Fruit fly (Drosophila melanogaster) whole organism, embryonic: ENCODE data around the gene dunk.

ENCODE experiments used
- Adf1 ChIP-seq: fragments of 200-800 bp; sonication (Bioruptor generic); IDR thresholded peaks from 2 replicates; pipeline ENCODE4 v1.3.6; 2022; ENCODE audit warnings: missing biosample characterization, missing genetic modification characterization
- CG10959 ChIP-seq: fragments of 200-800 bp; sonication (Bioruptor generic); IDR thresholded peaks from 2 replicates; pipeline ENCODE4 v1.3.6; 2022; ENCODE audit warnings: missing biosample characterization, missing genetic modification characterization
- CG13123 ChIP-seq: fragments of 200-800 bp; sonication (Bioruptor generic); optimal IDR thresholded peaks from 2 replicates; lab custom pipeline; 2016; ENCODE audit warnings: missing biosample characterization, missing genetic modification characterization
- CG13296 ChIP-seq: fragments of 200-800 bp; sonication (Bioruptor generic); optimal IDR thresholded peaks from 3 replicates; lab custom pipeline; 2018; ENCODE audit warnings: missing biosample characterization, mild to moderate bottlenecking, missing genetic modification characterization
- CG14050 ChIP-seq: fragments of 200-800 bp; sonication (Bioruptor generic); IDR thresholded peaks from 3 replicates; pipeline ENCODE4 v1.3.6; 2022; ENCODE audit warnings: missing biosample characterization, missing genetic modification characterization
- CG17328 ChIP-seq: fragments of 200-800 bp; sonication (Bioruptor generic); IDR thresholded peaks from 2 replicates; pipeline ENCODE4 v1.3.6; 2022; ENCODE audit warnings: missing biosample characterization, missing genetic modification characterization
- CG2116 ChIP-seq: fragments of 200-800 bp; sonication (Bioruptor generic); optimal IDR thresholded peaks from 3 replicates; lab custom pipeline; 2018; ENCODE audit warnings: missing biosample characterization, mild to moderate bottlenecking, missing genetic modification characterization
- CG3163 ChIP-seq: fragments of 200-800 bp; sonication (Bioruptor generic); optimal IDR thresholded peaks from 3 replicates; lab custom pipeline; 2016; ENCODE audit warnings: missing biosample characterization, missing genetic modification characterization
- CG3838 ChIP-seq: fragments of 200-800 bp; sonication (Bioruptor generic); optimal IDR thresholded peaks from 3 replicates; lab custom pipeline; 2016; ENCODE audit warnings: missing biosample characterization, missing genetic modification characterization
- CG6765 ChIP-seq: fragments of 200-800 bp; sonication (Bioruptor generic); optimal IDR thresholded peaks from 3 replicates; lab custom pipeline; 2017; ENCODE audit warnings: missing biosample characterization, mild to moderate bottlenecking, missing genetic modification characterization
- CG6791 ChIP-seq: fragments of 200-800 bp; sonication (Bioruptor generic); IDR thresholded peaks from 3 replicates; pipeline ENCODE4 v1.3.6; 2022; ENCODE audit warnings: missing biosample characterization, missing genetic modification characterization; ENCODE audit not compliant: partially characterized antibody
- CG7271 ChIP-seq: fragments of 200-800 bp; sonication (Bioruptor generic); optimal IDR thresholded peaks from 2 replicates; lab custom pipeline; 2018; ENCODE audit warnings: missing biosample characterization, mild to moderate bottlenecking, missing genetic modification characterization, moderate library complexity
- CG7357 ChIP-seq: fragments of 200-800 bp; sonication (Bioruptor generic); IDR thresholded peaks from 3 replicates; pipeline ENCODE4 v1.3.6; 2022; ENCODE audit warnings: missing biosample characterization, missing genetic modification characterization
- CG7745 ChIP-seq: fragments of 200-800 bp; sonication (Bioruptor generic); optimal IDR thresholded peaks from 2 replicates; lab custom pipeline; 2018; ENCODE audit warnings: missing biosample characterization, mild to moderate bottlenecking, missing genetic modification characterization, moderate library complexity
- Dll ChIP-seq: fragments of 200-800 bp; sonication (Bioruptor generic); IDR thresholded peaks from 4 replicates; pipeline ENCODE4 v1.3.6; 2022; ENCODE audit warnings: missing biosample characterization, missing genetic modification characterization; ENCODE audit not compliant: partially characterized antibody
- Hmr ChIP-seq: fragments of 200-800 bp; sonication (Bioruptor generic); optimal IDR thresholded peaks from 3 replicates; lab custom pipeline; 2017; ENCODE audit warnings: mild to moderate bottlenecking, missing biosample characterization, missing genetic modification reagents, missing genetic modification characterization
- Lhr ChIP-seq: fragments of 200-800 bp; sonication (Bioruptor generic); optimal IDR thresholded peaks from 3 replicates; lab custom pipeline; 2017; ENCODE audit warnings: mild to moderate bottlenecking, missing biosample characterization, missing genetic modification reagents, missing genetic modification characterization
- MESR4 ChIP-seq: fragments of 200-800 bp; sonication (Bioruptor generic); optimal IDR thresholded peaks from 2 replicates; lab custom pipeline; 2018; ENCODE audit warnings: missing biosample characterization, mild to moderate bottlenecking, missing genetic modification characterization, moderate library complexity
- Mes4 ChIP-seq: fragments of 200-800 bp; sonication (Bioruptor generic); optimal IDR thresholded peaks from 2 replicates; lab custom pipeline; 2016; ENCODE audit warnings: missing biosample characterization, missing genetic modification characterization
- NK7.1 ChIP-seq: fragments of 200-800 bp; sonication (Bioruptor generic); optimal IDR thresholded peaks from 3 replicates; lab custom pipeline; 2016; ENCODE audit warnings: missing biosample characterization, missing genetic modification characterization
- Nf-YA ChIP-seq: fragments of 200-800 bp; sonication (Bioruptor generic); IDR thresholded peaks from 2 replicates; pipeline ENCODE4 v1.3.6; 2022; ENCODE audit warnings: missing biosample characterization, missing genetic modification characterization
- PHDP ChIP-seq: fragments of 200-800 bp; sonication (Bioruptor generic); optimal IDR thresholded peaks from 3 replicates; lab custom pipeline; 2018; ENCODE audit warnings: missing biosample characterization, mild to moderate bottlenecking, missing genetic modification characterization, moderate library complexity
- Pdp1 ChIP-seq, 2 experiments: fragments of 200-800 bp; sonication (Bioruptor generic); optimal IDR thresholded peaks; 3 replicates each; lab custom pipeline; 2016; ENCODE audit warnings: missing biosample characterization in 2 of 2, missing genetic modification characterization in 2 of 2, mild to moderate bottlenecking in 1 of 2, moderate library complexity in 1 of 2
- Sox100B ChIP-seq: fragments of 200-800 bp; sonication (Bioruptor generic); optimal IDR thresholded peaks from 3 replicates; lab custom pipeline; 2018; ENCODE audit warnings: missing biosample characterization, mild to moderate bottlenecking, missing genetic modification characterization
- Sox102F ChIP-seq: fragments of 200-800 bp; sonication (Bioruptor generic); optimal IDR thresholded peaks from 2 replicates; lab custom pipeline; 2018; ENCODE audit warnings: missing biosample characterization, mild to moderate bottlenecking, missing genetic modification characterization, moderate library complexity
- Vsx1 ChIP-seq: fragments of 200-800 bp; sonication (Bioruptor generic); optimal IDR thresholded peaks from 2 replicates; lab custom pipeline; 2017; ENCODE audit warnings: missing biosample characterization, mild to moderate bottlenecking, missing genetic modification characterization, missing genetic modification reagents
- ap ChIP-seq: fragments of 200-800 bp; sonication (Bioruptor generic); IDR thresholded peaks from 2 replicates; pipeline ENCODE4 v1.3.6; 2022; ENCODE audit warnings: missing biosample characterization, missing genetic modification characterization
- br ChIP-seq: fragments of >200 bp; optimal IDR thresholded peaks from 2 replicates; lab custom pipeline; 2017
- cg ChIP-seq: fragments of 200-800 bp; sonication (Bioruptor generic); optimal IDR thresholded peaks from 3 replicates; lab custom pipeline; 2019; ENCODE audit warnings: missing biosample characterization, mild to moderate bottlenecking, missing genetic modification characterization, moderate library complexity
- chinmo ChIP-seq: fragments of 200-800 bp; sonication (Bioruptor generic); IDR thresholded peaks from 4 replicates; pipeline ENCODE4 v1.3.6; 2022; ENCODE audit warnings: missing biosample characterization, missing genetic modification characterization; ENCODE audit not compliant: partially characterized antibody
- chm ChIP-seq: fragments of 200-800 bp; sonication (Bioruptor generic); IDR thresholded peaks from 2 replicates; pipeline ENCODE4 v1.3.6; 2022; ENCODE audit warnings: missing biosample characterization, missing genetic modification characterization
- eve ChIP-seq, 2 experiments: fragments of >200 bp; optimal IDR thresholded peaks; 2 replicates each; lab custom pipeline; 2017; ENCODE audit warnings: missing biosample characterization in 2 of 2, missing genetic modification characterization in 2 of 2
- ewg ChIP-seq: fragments of 200-800 bp; sonication (Bioruptor generic); optimal IDR thresholded peaks from 3 replicates; lab custom pipeline; 2017; ENCODE audit warnings: mild to moderate bottlenecking, missing biosample characterization, missing genetic modification reagents, missing genetic modification characterization
- h ChIP-seq: fragments of >200 bp; optimal IDR thresholded peaks from 2 replicates; lab custom pipeline; 2017
- odd ChIP-seq: fragments of 200-800 bp; sonication (Bioruptor generic); optimal IDR thresholded peaks from 2 replicates; lab custom pipeline; 2017; ENCODE audit warnings: missing biosample characterization, mild to moderate bottlenecking, missing genetic modification characterization
- onecut ChIP-seq: fragments of 200-800 bp; sonication (Bioruptor generic); IDR thresholded peaks from 2 replicates; pipeline ENCODE4 v1.3.6; 2022; ENCODE audit warnings: missing biosample characterization, missing genetic modification characterization
- pros ChIP-seq: fragments of 200-800 bp; sonication (Bioruptor generic); optimal IDR thresholded peaks from 3 replicates; lab custom pipeline; 2019; ENCODE audit warnings: missing biosample characterization, mild to moderate bottlenecking, missing genetic modification characterization, moderate library complexity
- run ChIP-seq: fragments of 200-800 bp; sonication (Bioruptor generic); optimal IDR thresholded peaks from 3 replicates; lab custom pipeline; 2018; ENCODE audit warnings: missing biosample characterization, mild to moderate bottlenecking, missing genetic modification characterization
- sc ChIP-seq, 3 experiments: fragments of >200 bp in 2 of 3; fragments of 200-800 bp in 1 of 3; sonication (Bioruptor generic) in 1 of 3; optimal IDR thresholded peaks; 2 replicates in 2 of 3; 3 replicates in 1 of 3; lab custom pipeline; 2017; ENCODE audit warnings: mild to moderate bottlenecking in 1 of 3, missing biosample characterization in 1 of 3, missing genetic modification characterization in 1 of 3, missing genetic modification reagents in 1 of 3
- schlank ChIP-seq: fragments of 200-800 bp; sonication (Bioruptor generic); optimal IDR thresholded peaks from 2 replicates; lab custom pipeline; 2018; ENCODE audit warnings: missing biosample characterization, mild to moderate bottlenecking, missing genetic modification characterization
- sisA ChIP-seq: fragments of 200-800 bp; sonication (Bioruptor generic); IDR thresholded peaks from 2 replicates; pipeline ENCODE4 v1.3.6; 2022; ENCODE audit warnings: missing biosample characterization, missing genetic modification characterization
- slbo ChIP-seq: fragments of 200-800 bp; sonication (Bioruptor generic); IDR thresholded peaks from 2 replicates; pipeline ENCODE4 v1.3.6; 2022; ENCODE audit warnings: missing biosample characterization, missing genetic modification characterization
- slp2 ChIP-seq: fragments of 200-800 bp; sonication (Bioruptor generic); optimal IDR thresholded peaks from 2 replicates; lab custom pipeline; 2016; ENCODE audit warnings: missing biosample characterization, missing genetic modification characterization
- sr ChIP-seq: fragments of 200-800 bp; sonication (Bioruptor generic); IDR thresholded peaks from 3 replicates; pipeline ENCODE4 v1.3.6; 2022; ENCODE audit warnings: missing biosample characterization, missing genetic modification characterization
- stc ChIP-seq: fragments of 200-800 bp; sonication (Bioruptor generic); IDR thresholded peaks from 2 replicates; pipeline ENCODE4 v1.3.6; 2022; ENCODE audit warnings: missing biosample characterization, missing genetic modification characterization
- trem ChIP-seq: fragments of 200-800 bp; optimal IDR thresholded peaks from 3 replicates; lab custom pipeline; 2019; ENCODE audit warnings: missing biosample characterization, mild to moderate bottlenecking, missing genetic modification characterization, moderate library complexity
- unc-4 ChIP-seq: fragments of 200-800 bp; sonication (Bioruptor generic); IDR thresholded peaks from 2 replicates; pipeline ENCODE4 v1.3.6; 2022; ENCODE audit warnings: missing biosample characterization, missing genetic modification characterization; ENCODE audit not compliant: partially characterized antibody
- zf30C ChIP-seq: fragments of 200-800 bp; sonication (Bioruptor generic); optimal IDR thresholded peaks from 3 replicates; lab custom pipeline; 2018; ENCODE audit warnings: missing biosample characterization, mild to moderate bottlenecking, missing genetic modification characterization
- zfh2 ChIP-seq: fragments of 200-800 bp; sonication (Bioruptor generic); optimal IDR thresholded peaks from 2 replicates; lab custom pipeline; 2016; ENCODE audit warnings: missing biosample characterization, missing genetic modification characterization

The dunk gene

DNA sequence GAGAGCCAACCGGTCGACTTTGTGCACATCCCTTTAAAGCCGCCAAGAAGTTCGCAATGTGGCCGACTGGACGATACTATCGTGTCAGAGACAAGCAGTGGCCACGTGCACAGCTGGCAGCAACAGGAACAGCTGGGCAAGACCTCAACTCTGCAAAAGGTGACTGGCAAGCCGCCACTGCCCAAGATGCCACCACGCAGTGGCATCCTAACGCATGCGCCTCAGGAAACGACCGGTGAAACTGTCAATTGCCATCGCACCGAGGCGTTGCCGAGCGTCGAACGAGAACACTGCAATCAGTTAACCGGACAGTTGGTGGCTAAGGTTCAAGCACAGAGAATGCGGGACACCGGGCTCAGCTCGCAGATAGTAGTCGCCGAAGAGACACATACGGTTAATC, 5.2 kb upstream of the dunk start (continued):
- TF ChIP-seq zf30C (GFP tag; lab: Kevin White, UChicago) (no peak), CG7745 (tag; lab: Kevin White, UChicago) (no peak), odd (GFP tag; lab: Kevin White, UChicago) (no peak)

- TF ChIP-seq CG10959 (GFP tag; lab: Robert Waterston, UW), result no peak
- no peak for TF ChIP-seq Dll (GFP tag; lab: Robert Waterston, UW)
- TF ChIP-seq pros, result peak; percentile 45
- no peak for TF ChIP-seq Adf1 (GFP tag; lab: Robert Waterston, UW)
- TF ChIP-seq eve (GFP tag; optimal IDR thresholded peaks at IDR 0.05; lab: Kevin White, UChicago), result peak in 1 of 2 experiments; percentile 40
- no peak for TF ChIP-seq Lhr (GFP tag; lab: Kevin White, UChicago)
- TF ChIP-seq Hmr (GFP tag; lab: Kevin White, UChicago), result no peak
- peak in 1 of 2 experiments; percentile 89 for TF ChIP-seq Pdp1 (GFP tag; optimal IDR thresholded peaks at IDR 0.05; lab: Kevin White, UChicago)
- no peak for TF ChIP-seq slbo (GFP tag; lab: Robert Waterston, UW)
- TF ChIP-seq run, result no peak
- no peak for TF ChIP-seq Sox102F (GFP tag; lab: Kevin White, UChicago)
- TF ChIP-seq ewg, result no peak
- no peak for TF ChIP-seq CG7357 (GFP tag; lab: Robert Waterston, UW)
- no peak for TF ChIP-seq chm (GFP tag; lab: Robert Waterston, UW)
- TF ChIP-seq ap (GFP tag; lab: Robert Waterston, UW), result no peak
- TF ChIP-seq stc (GFP tag; lab: Robert Waterston, UW), result no peak
- peak; percentile 10 for TF ChIP-seq CG6765 (GFP tag; lab: Kevin White, UChicago)
- no peak for TF ChIP-seq CG2116 (GFP tag; lab: Kevin White, UChicago)
- no peak for TF ChIP-seq CG3838 (GFP tag; lab: Kevin White, UChicago)
- TF ChIP-seq CG13123 (GFP tag; lab: Kevin White, UChicago), result no peak
- TF ChIP-seq sr, result no peak
- no peak for TF ChIP-seq NK7.1
- no peak for TF ChIP-seq zfh2 (GFP tag; lab: Kevin White, UChicago)
- no peak for TF ChIP-seq br (lab: Kevin White, UChicago)
- TF ChIP-seq trem, result no peak
- no peak for TF ChIP-seq schlank (tag; lab: Kevin White, UChicago)
- no peak for TF ChIP-seq Nf-YA (GFP tag; lab: Robert Waterston, UW)
- no peak for TF ChIP-seq CG17328
- TF ChIP-seq CG13296 (GFP tag; lab: Kevin White, UChicago), result no peak
- no peak for TF ChIP-seq slp2 (GFP tag; lab: Kevin White, UChicago)
- TF ChIP-seq cg (GFP tag; lab: Kevin White, UChicago), result peak; percentile 75
- TF ChIP-seq sc (optimal IDR thresholded peaks at IDR 0.05; lab: Kevin White, UChicago), result no peak
- TF ChIP-seq sc (GFP tag; optimal IDR thresholded peaks at IDR 0.05; lab: Kevin White, UChicago), result no peak
- no peak for TF ChIP-seq Mes4 (GFP tag; lab: Kevin White, UChicago)
- no peak for TF ChIP-seq Sox100B
- no peak for TF ChIP-seq CG7271 (tag; lab: Kevin White, UChicago)
- no peak for TF ChIP-seq onecut
- no peak for TF ChIP-seq h (lab: Kevin White, UChicago)
- TF ChIP-seq unc-4 (GFP tag; lab: Robert Waterston, UW), result no peak
- TF ChIP-seq Vsx1, result no peak
- no peak for TF ChIP-seq CG6791 (GFP tag; lab: Robert Waterston, UW)
- TF ChIP-seq PHDP (tag; lab: Kevin White, UChicago), result no peak
- 0 out of 4 replicates have a peak, but pooled peaks have one; percentile 54 for TF ChIP-seq chinmo
- TF ChIP-seq MESR4 (GFP tag; lab: Kevin White, UChicago), result no peak
- TF ChIP-seq CG3163 (GFP tag; lab: Kevin White, UChicago), result peak; percentile 93
- no peak for TF ChIP-seq CG14050
- TF ChIP-seq sisA, result no peak
These were observed 2.7 kb upstream of the dunk start for dm6 chr2L:22148713-22149112.
